Worm (Caenorhabditis elegans) whole organism, late embryonic: Measurements from ENCODE around the gene F48F7.5.

Experiments used
- elt-4 ChIP-seq: sonication (generic microtip); optimal IDR thresholded peaks from 2 replicates; lab custom pipeline; 2016; ENCODE audit warnings: missing genetic modification characterization, missing compliant biosample characterization
- nfya-1 ChIP-seq: sonication (generic microtip); optimal IDR thresholded peaks from 2 replicates; lab custom pipeline; 2017; ENCODE audit warnings: missing genetic modification characterization, mild to moderate bottlenecking, missing compliant biosample characterization, antibody characterized with exemption, moderate library complexity

ce11 chrX:13990680-13991079 is 15.2 kb downstream of the F48F7.5 start, which contains the start of gene C31E10.11:
- TF ChIP-seq elt-4 (tag; lab: Kevin White, UChicago) (no peak), nfya-1 (tag; lab: Kevin White, UChicago) (no peak)
